Fruit fly (Drosophila melanogaster) whole organism, adult: ENCODE results near the gene Shawl.

ENCODE experiments used
- CG11617 ChIP-seq: fragments of 200-800 bp; sonication (Bioruptor generic); optimal IDR thresholded peaks from 2 replicates; lab custom pipeline; 2017; ENCODE audit warnings: mild to moderate bottlenecking, missing biosample characterization, missing genetic modification reagents, missing genetic modification characterization
- CG12768 ChIP-seq: fragments of 200-800 bp; sonication (Bioruptor generic); optimal IDR thresholded peaks from 2 replicates; lab custom pipeline; 2017; ENCODE audit warnings: missing biosample characterization, missing genetic modification characterization, mild to moderate bottlenecking, moderate library complexity, missing genetic modification reagents
- CG33017 ChIP-seq: fragments of 200-800 bp; sonication (Bioruptor generic); optimal IDR thresholded peaks from 2 replicates; lab custom pipeline; 2018; ENCODE audit warnings: missing biosample characterization, mild to moderate bottlenecking, missing genetic modification characterization, moderate library complexity
- CG7045 ChIP-seq: fragments of 200-800 bp; sonication (Bioruptor generic); optimal IDR thresholded peaks from 2 replicates; lab custom pipeline; 2017; ENCODE audit warnings: missing biosample characterization, mild to moderate bottlenecking, missing genetic modification characterization
- CG7101 ChIP-seq: fragments of 200-800 bp; sonication (Bioruptor generic); optimal IDR thresholded peaks from 2 replicates; lab custom pipeline; 2018; ENCODE audit warnings: missing biosample characterization, mild to moderate bottlenecking, missing genetic modification characterization, moderate library complexity
- Crg-1 ChIP-seq: fragments of 200-800 bp; sonication (Bioruptor generic); optimal IDR thresholded peaks from 2 replicates; lab custom pipeline; 2016; ENCODE audit warnings: missing biosample characterization, missing genetic modification characterization
- Mnt ChIP-seq: fragments of 200-800 bp; sonication (Bioruptor generic); optimal IDR thresholded peaks from 2 replicates; lab custom pipeline; 2016; ENCODE audit warnings: missing biosample characterization, mild to moderate bottlenecking, missing genetic modification characterization
- cic ChIP-seq: fragments of 200-800 bp; sonication (Bioruptor generic); optimal IDR thresholded peaks from 2 replicates; lab custom pipeline; 2017; ENCODE audit warnings: missing biosample characterization, mild to moderate bottlenecking, missing genetic modification characterization, moderate library complexity
- cnc ChIP-seq, 2 experiments: fragments of >200 bp; optimal IDR thresholded peaks; 2 replicates each; lab custom pipeline; 2017
- kay ChIP-seq: fragments of 200-800 bp; sonication (Bioruptor generic); peaks from one replicate; lab custom pipeline; 2016; ENCODE audit warnings: missing biosample characterization, missing genetic modification characterization, borderline replicate concordance
- pad ChIP-seq: fragments of 200-800 bp; sonication (Bioruptor generic); optimal IDR thresholded peaks from 3 replicates; lab custom pipeline; 2017; ENCODE audit warnings: missing biosample characterization, missing genetic modification characterization, mild to moderate bottlenecking, moderate library complexity, missing genetic modification reagents
- tj ChIP-seq: fragments of 200-800 bp; sonication (Bioruptor generic); optimal IDR thresholded peaks from 3 replicates; lab custom pipeline; 2017; ENCODE audit warnings: missing biosample characterization, mild to moderate bottlenecking, missing genetic modification characterization, moderate library complexity
- toe ChIP-seq: fragments of 200-800 bp; sonication (Bioruptor generic); optimal IDR thresholded peaks from 2 replicates; lab custom pipeline; 2016; ENCODE audit warnings: missing biosample characterization, missing genetic modification characterization

DNA sequence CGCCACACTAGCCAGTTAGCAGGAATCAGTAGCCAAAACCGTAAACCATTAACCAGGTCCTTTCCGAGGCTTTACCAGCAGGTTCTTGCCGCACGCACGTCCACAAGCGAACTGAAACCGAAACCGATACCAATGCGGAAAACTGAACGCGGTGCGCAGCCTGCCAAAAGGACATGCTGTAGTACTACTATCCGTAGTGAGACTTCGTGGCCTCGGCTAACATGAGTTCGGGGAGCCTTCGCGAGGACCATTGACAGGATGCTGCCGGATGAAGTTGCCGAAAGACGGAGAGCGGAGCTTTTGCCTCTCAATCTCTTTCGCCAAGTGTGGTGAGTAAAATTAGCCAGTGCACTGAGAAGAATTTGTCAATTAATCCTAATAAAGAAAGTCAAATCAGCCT is at the start of gene Shawl:
- no peak for TF ChIP-seq kay (GFP tag; lab: Kevin White, UChicago)
- no peak for TF ChIP-seq tj (GFP tag; lab: Kevin White, UChicago)
- TF ChIP-seq Mnt (GFP tag; lab: Kevin White, UChicago) = no peak
- no peak for TF ChIP-seq CG33017 (tag; lab: Kevin White, UChicago)
- no peak for TF ChIP-seq pad (GFP tag; lab: Kevin White, UChicago)
- no peak for TF ChIP-seq CG11617 (GFP tag; lab: Kevin White, UChicago)
- no peak for TF ChIP-seq cnc (optimal IDR thresholded peaks at IDR 0.05; lab: Kevin White, UChicago)
- no peak for TF ChIP-seq CG7045 (GFP tag; lab: Kevin White, UChicago)
- TF ChIP-seq cic (GFP tag; lab: Kevin White, UChicago) = no peak
- no peak for TF ChIP-seq CG7101 (tag; lab: Kevin White, UChicago)
- no peak for TF ChIP-seq CG12768 (GFP tag; lab: Kevin White, UChicago)
- no peak for TF ChIP-seq toe (GFP tag; lab: Kevin White, UChicago)
- no peak for TF ChIP-seq Crg-1
